Worm (Caenorhabditis elegans) whole organism, L4 larva: ENCODE measurements around the gene C55A1.1.

ENCODE experiments used
- F10B5.3 ChIP-seq: sonication (generic microtip); optimal IDR thresholded peaks from 2 replicates; lab custom pipeline; 2016; ENCODE audit warnings: mild to moderate bottlenecking, missing genetic modification characterization, missing compliant biosample characterization
- F44E2.7 ChIP-seq: fragments of 200-800 bp; sonication (Bioruptor generic); IDR thresholded peaks from 2 replicates; pipeline ENCODE4 v2.1.2; 2022; ENCODE audit warnings: missing genetic modification characterization, missing compliant biosample characterization
- R02D3.7 ChIP-seq: fragments of 150-350 bp; sonication (generic microtip); optimal IDR thresholded peaks from 3 replicates; lab custom pipeline; 2014; ENCODE audit warnings: missing biosample characterization, missing genetic modification characterization
- T20F7.1 ChIP-seq: fragments of 200-800 bp; sonication (Bioruptor generic); optimal IDR thresholded peaks from 2 replicates; lab custom pipeline; 2018; ENCODE audit warnings: mild to moderate bottlenecking, missing genetic modification characterization, missing compliant biosample characterization
- T26A8.4 ChIP-seq: fragments of 200-800 bp; sonication (Bioruptor generic); IDR thresholded peaks from 2 replicates; pipeline ENCODE4 v1.3.6; 2022; ENCODE audit warnings: missing genetic modification characterization, missing compliant biosample characterization
- Y75B8A.6 ChIP-seq: fragments of 200-800 bp; sonication (Bioruptor generic); IDR thresholded peaks from 2 replicates; pipeline ENCODE4 v1.3.6; 2022; ENCODE audit warnings: missing genetic modification reagents, missing genetic modification characterization, missing compliant biosample characterization
- ZK546.5 ChIP-seq, 2 experiments: sonication (generic microtip); optimal IDR thresholded peaks; 2 replicates each; lab custom pipeline; 2017; ENCODE audit warnings: missing biosample characterization in 2 of 2, missing genetic modification characterization in 2 of 2
- aha-1 ChIP-seq: fragments of 150-350 bp; peaks from one replicate; lab custom pipeline; 2014; ENCODE audit warnings: missing biosample characterization, missing genetic modification characterization
- arid-1 ChIP-seq: fragments of 200-800 bp; sonication (Bioruptor generic); conservative IDR thresholded peaks from 2 replicates; pipeline ENCODE4 v1.3.6; 2022; ENCODE audit warnings: missing genetic modification reagents, missing genetic modification characterization, missing compliant biosample characterization
- ceh-20 ChIP-seq: fragments of 200-800 bp; sonication (Bioruptor generic); IDR thresholded peaks from 2 replicates; pipeline ENCODE4 v1.3.6; 2022; ENCODE audit warnings: missing genetic modification reagents, missing genetic modification characterization, missing compliant biosample characterization
- ces-1 ChIP-seq: fragments of 150-350 bp; sonication (generic microtip); optimal IDR thresholded peaks from 4 replicates; lab custom pipeline; 2014; ENCODE audit warnings: missing biosample characterization, missing genetic modification reagents, missing genetic modification characterization
- cey-2 ChIP-seq: sonication (generic microtip); optimal IDR thresholded peaks from 3 replicates; lab custom pipeline; 2017; ENCODE audit warnings: missing genetic modification characterization, mild to moderate bottlenecking, missing compliant biosample characterization, antibody characterized with exemption, borderline replicate concordance; ENCODE audit not compliant: insufficient read depth
- ctbp-1 ChIP-seq: fragments of 200-800 bp; sonication (Bioruptor generic); IDR thresholded peaks from 2 replicates; pipeline ENCODE4 v1.3.6; 2022; ENCODE audit warnings: missing genetic modification reagents, missing genetic modification characterization, missing compliant biosample characterization
- daf-12 ChIP-seq: fragments of 150-350 bp; optimal IDR thresholded peaks from 2 replicates; lab custom pipeline; 2014; ENCODE audit warnings: missing biosample characterization, missing genetic modification reagents, missing genetic modification characterization
- daf-16 ChIP-seq, 3 experiments: sonication (generic microtip); optimal IDR thresholded peaks; 2 replicates each; lab custom pipeline; 2016 to 2017; ENCODE audit warnings: missing genetic modification characterization in 3 of 3, missing genetic modification reagents in 3 of 3, mild to moderate bottlenecking in 2 of 3, missing compliant biosample characterization in 2 of 3, missing biosample characterization in 1 of 3, moderate library complexity in 1 of 3
- daf-19 ChIP-seq: fragments of 200-800 bp; sonication (Bioruptor generic); conservative IDR thresholded peaks from 2 replicates; pipeline ENCODE4 v1.3.6; 2022; ENCODE audit warnings: missing genetic modification characterization, missing compliant biosample characterization
- dmd-9 ChIP-seq: fragments of 200-800 bp; sonication (Bioruptor generic); IDR thresholded peaks from 2 replicates; pipeline ENCODE4 v1.3.6; 2022; ENCODE audit warnings: missing genetic modification reagents, missing genetic modification characterization, missing compliant biosample characterization
- egl-43 ChIP-seq: fragments of 200-800 bp; sonication (Bioruptor generic); IDR thresholded peaks from 2 replicates; pipeline ENCODE4 v1.3.6; 2022; ENCODE audit warnings: missing genetic modification reagents, missing genetic modification characterization, missing compliant biosample characterization
- fkh-10 ChIP-seq: fragments of 150-350 bp; optimal IDR thresholded peaks from 2 replicates; lab custom pipeline; 2014; ENCODE audit warnings: missing biosample characterization, missing genetic modification reagents, missing genetic modification characterization
- gei-8 ChIP-seq: fragments of 200-800 bp; sonication (Bioruptor generic); optimal IDR thresholded peaks from 2 replicates; lab custom pipeline; 2018; ENCODE audit warnings: mild to moderate bottlenecking, missing genetic modification characterization, missing compliant biosample characterization
- hif-1 ChIP-seq, 2 experiments: sonication (generic microtip); optimal IDR thresholded peaks; 2 replicates each; lab custom pipeline; 2016 to 2017; ENCODE audit warnings: missing compliant biosample characterization in 2 of 2, missing genetic modification characterization in 2 of 2, missing genetic modification reagents in 2 of 2, missing genotype in 2 of 2, mild to moderate bottlenecking in 1 of 2
- hlh-11 ChIP-seq: fragments of 200-800 bp; sonication (Bioruptor generic); optimal IDR thresholded peaks from 2 replicates; lab custom pipeline; 2018; ENCODE audit warnings: mild to moderate bottlenecking, missing genetic modification characterization, missing compliant biosample characterization
- hlh-30 ChIP-seq: sonication (generic microtip); optimal IDR thresholded peaks from 2 replicates; lab custom pipeline; 2017; ENCODE audit warnings: antibody characterized with exemption, mild to moderate bottlenecking, missing genetic modification characterization, missing compliant biosample characterization; ENCODE audit not compliant: insufficient read depth
- lin-29 ChIP-seq: fragments of 200-800 bp; sonication (Bioruptor generic); IDR thresholded peaks from 2 replicates; pipeline ENCODE4 v1.3.6; 2022; ENCODE audit warnings: missing genetic modification reagents, missing genetic modification characterization, missing compliant biosample characterization
- lin-38 ChIP-seq: fragments of 200-800 bp; sonication (Bioruptor generic); IDR thresholded peaks from 2 replicates; pipeline ENCODE4 v1.3.6; 2022; ENCODE audit warnings: missing genetic modification reagents, missing genetic modification characterization, missing compliant biosample characterization
- lsy-2 ChIP-seq, 2 experiments: fragments of 150-350 bp in 1 of 2; sonication (generic microtip) in 1 of 2; optimal IDR thresholded peaks; 2 replicates each; lab custom pipeline; 2014 to 2017; ENCODE audit warnings: missing biosample characterization in 2 of 2, missing genetic modification characterization in 2 of 2
- mdl-1 ChIP-seq, 2 experiments: fragments of 150-350 bp in 1 of 2; sonication (generic microtip) in 1 of 2; optimal IDR thresholded peaks; 2 replicates each; lab custom pipeline; 2014 to 2017; ENCODE audit warnings: missing biosample characterization in 2 of 2, missing genetic modification characterization in 2 of 2
- mep-1 ChIP-seq: fragments of 150-350 bp; sonication (generic microtip); optimal IDR thresholded peaks from 3 replicates; lab custom pipeline; 2014; ENCODE audit warnings: missing biosample characterization, missing genetic modification characterization
- mes-2 ChIP-seq: sonication (generic microtip); optimal IDR thresholded peaks from 2 replicates; lab custom pipeline; 2016; ENCODE audit warnings: missing genotype, mild to moderate bottlenecking, missing genetic modification characterization, missing compliant biosample characterization; ENCODE audit not compliant: poor library complexity, severe bottlenecking
- mxl-2 ChIP-seq: fragments of 200-800 bp; sonication (Bioruptor generic); conservative IDR thresholded peaks from 2 replicates; pipeline ENCODE4 v1.3.6; 2022; ENCODE audit warnings: missing genetic modification reagents, missing genetic modification characterization, missing compliant biosample characterization
- mxl-3 ChIP-seq: fragments of 200-800 bp; sonication (Bioruptor generic); optimal IDR thresholded peaks from 2 replicates; lab custom pipeline; 2018; ENCODE audit warnings: mild to moderate bottlenecking, missing genetic modification characterization, missing compliant biosample characterization
- nhr-102 ChIP-seq: sonication (generic microtip); optimal IDR thresholded peaks from 2 replicates; lab custom pipeline; 2016; ENCODE audit warnings: mild to moderate bottlenecking, missing genetic modification characterization, moderate library complexity, missing compliant biosample characterization
- nhr-11 ChIP-seq: fragments of 150-350 bp; optimal IDR thresholded peaks from 2 replicates; lab custom pipeline; 2014; ENCODE audit warnings: missing biosample characterization, missing genetic modification characterization
- nhr-28 ChIP-seq: fragments of 150-350 bp; optimal IDR thresholded peaks from 2 replicates; lab custom pipeline; 2014; ENCODE audit warnings: missing biosample characterization, missing genetic modification characterization
- nhr-42 ChIP-seq: fragments of 200-800 bp; sonication (Bioruptor generic); IDR thresholded peaks from 2 replicates; pipeline ENCODE4 v1.3.6; 2022; ENCODE audit warnings: missing genetic modification characterization, missing compliant biosample characterization
- nhr-48 ChIP-seq: sonication (generic microtip); optimal IDR thresholded peaks from 2 replicates; lab custom pipeline; 2016; ENCODE audit warnings: mild to moderate bottlenecking, missing genetic modification characterization, missing compliant biosample characterization
- nhr-6 ChIP-seq: fragments of 150-350 bp; optimal IDR thresholded peaks from 2 replicates; lab custom pipeline; 2014; ENCODE audit warnings: missing biosample characterization, missing genetic modification characterization
- nhr-77 ChIP-seq: fragments of 150-350 bp; optimal IDR thresholded peaks from 2 replicates; lab custom pipeline; 2014; ENCODE audit warnings: missing biosample characterization, missing genetic modification characterization
- pha-4 ChIP-seq, 2 experiments: fragments of 150-350 bp in 1 of 2; fragments of 200-800 bp in 1 of 2; sonication (Bioruptor generic) in 1 of 2; IDR thresholded peaks in 1 of 2; optimal IDR thresholded peaks in 1 of 2; 2 replicates each; pipeline versions ENCODE4 v1.3.6 to Lab custom; 2014 to 2022; ENCODE audit warnings: missing genetic modification characterization in 2 of 2, missing genetic modification reagents in 2 of 2, missing biosample characterization in 1 of 2, missing compliant biosample characterization in 1 of 2
- pqm-1 ChIP-seq: sonication (generic microtip); optimal IDR thresholded peaks from 2 replicates; lab custom pipeline; 2017; ENCODE audit warnings: missing biosample characterization, missing genetic modification characterization
- skn-1 ChIP-seq: fragments of 150-350 bp; optimal IDR thresholded peaks from 2 replicates; lab custom pipeline; 2014; ENCODE audit warnings: missing biosample characterization, missing genetic modification characterization
- snpc-4 ChIP-seq: fragments of 150-350 bp; optimal IDR thresholded peaks from 2 replicates; lab custom pipeline; 2014; ENCODE audit warnings: missing biosample characterization, missing genetic modification characterization
- tra-1 ChIP-seq: fragments of 200-800 bp; sonication (Bioruptor generic); IDR thresholded peaks from 2 replicates; pipeline ENCODE4 v1.3.6; 2022; ENCODE audit warnings: missing genetic modification reagents, missing genetic modification characterization, missing compliant biosample characterization
- unc-130 ChIP-seq: sonication (generic microtip); optimal IDR thresholded peaks from 2 replicates; lab custom pipeline; 2016; ENCODE audit warnings: missing genetic modification reagents, missing genetic modification characterization, missing compliant biosample characterization
- unc-62 ChIP-seq, 3 experiments: fragments of 150-350 bp in 1 of 3; sonication (generic microtip); optimal IDR thresholded peaks in 2 of 3; peaks in 1 of 3; 1 replicate in 1 of 3; 2 replicates in 2 of 3; lab custom pipeline; 2014 to 2017; ENCODE audit warnings: missing biosample characterization in 3 of 3, missing genetic modification characterization in 3 of 3, missing genetic modification reagents in 3 of 3, missing genotype in 1 of 3
- vab-7 ChIP-seq: fragments of 200-800 bp; sonication (Bioruptor generic); IDR thresholded peaks from 2 replicates; pipeline ENCODE4 v1.3.6; 2022; ENCODE audit warnings: missing genetic modification reagents, missing genetic modification characterization, missing compliant biosample characterization

The C55A1.1 gene

DNA sequence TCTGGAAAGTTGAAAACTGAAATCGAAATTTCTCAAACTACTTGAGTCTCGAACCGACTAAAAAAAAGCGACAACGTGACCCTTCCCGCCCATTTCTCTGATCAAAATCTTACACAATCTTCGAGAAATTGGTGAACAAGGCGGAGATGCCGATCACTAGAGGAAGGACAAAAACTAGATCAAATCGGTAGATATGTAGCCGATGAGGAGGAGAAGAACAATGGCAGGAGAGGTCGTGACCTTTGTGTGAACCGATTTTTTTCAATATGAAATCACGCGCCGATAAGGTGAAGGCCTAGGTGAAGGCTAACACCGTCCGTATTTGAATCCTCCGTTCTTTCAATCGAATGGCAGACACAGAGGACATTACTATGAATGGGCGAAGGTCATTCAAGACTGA, 39.4 kb downstream of the C55A1.1 start (continued):
- peak; percentile 44 for TF ChIP-seq mep-1 (tag; lab: Kevin White, UChicago)
- peak; percentile 10 for TF ChIP-seq hlh-11 (tag; lab: Kevin White, UChicago)
- no peak for TF ChIP-seq pha-4 (GFP tag; IDR thresholded peaks at IDR 0.05; lab: Robert Waterston, UW)
- no peak for TF ChIP-seq pha-4 (tag; optimal IDR thresholded peaks at IDR 0.05; lab: Kevin White, UChicago)
- TF ChIP-seq arid-1 = no peak
- TF ChIP-seq daf-16 (GFP tag; optimal IDR thresholded peaks at IDR 0.05; lab: Kevin White, UChicago) = no peak
- TF ChIP-seq daf-16 (tag; optimal IDR thresholded peaks at IDR 0.05; lab: Kevin White, UChicago) = no peak

DNA sequence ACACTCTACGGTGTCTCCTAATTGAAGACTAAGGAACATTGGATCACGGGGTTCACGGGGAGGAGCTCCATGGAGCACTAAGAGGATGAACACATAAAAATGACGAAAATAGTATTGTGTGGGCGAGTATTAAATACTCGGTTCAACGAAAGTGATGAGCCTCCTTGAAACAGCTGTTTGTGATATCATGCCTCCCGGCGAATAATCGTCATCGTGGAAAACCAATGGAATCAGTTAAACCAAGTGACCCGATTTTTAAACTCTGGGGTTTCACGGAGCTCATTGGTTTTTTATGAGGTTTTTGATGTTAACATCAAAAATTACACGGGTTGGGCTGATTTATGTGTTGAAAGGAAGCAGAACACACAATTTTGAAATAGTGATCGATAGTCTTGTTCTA, 40.0 kb downstream of the C55A1.1 start:
- no peak for TF ChIP-seq lin-29
- no peak for TF ChIP-seq mep-1 (tag; lab: Kevin White, UChicago)
- TF ChIP-seq ceh-20 (GFP tag; lab: Robert Waterston, UW) = no peak
- TF ChIP-seq tra-1 = 0 out of 2 replicates have a peak, but pooled peaks have one; percentile 32
- no peak for TF ChIP-seq unc-130
- TF ChIP-seq vab-7 = no peak
- TF ChIP-seq mxl-3 = no peak
- TF ChIP-seq gei-8 (GFP tag; lab: Kevin White, UChicago) = no peak
- no peak for TF ChIP-seq daf-19 (GFP tag; lab: Robert Waterston, UW)
- TF ChIP-seq hlh-30 (tag; lab: Kevin White, UChicago) = no peak
- no peak for TF ChIP-seq F44E2.7 (GFP tag; lab: Robert Waterston, UW)
- TF ChIP-seq mdl-1 (tag; optimal IDR thresholded peaks at IDR 0.05; lab: Kevin White, UChicago) = no peak
- TF ChIP-seq ces-1 = no peak
- TF ChIP-seq ZK546.5 (tag; optimal IDR thresholded peaks at IDR 0.05; lab: Kevin White, UChicago) = no peak
- TF ChIP-seq mxl-2 (GFP tag; lab: Robert Waterston, UW) = no peak
- peak; percentile 80 for TF ChIP-seq aha-1 (tag; lab: Kevin White, UChicago)
- no peak for TF ChIP-seq lin-38
- no peak for TF ChIP-seq Y75B8A.6 (GFP tag; lab: Robert Waterston, UW)
- TF ChIP-seq daf-12 (tag; lab: Kevin White, UChicago) = no peak
- no peak for TF ChIP-seq R02D3.7
- TF ChIP-seq T26A8.4 = peak; percentile 17; the same call in 1 of the 2 replicates
- TF ChIP-seq unc-62 (GFP tag; optimal IDR thresholded peaks at IDR 0.05 in 1 of 2; lab: Kevin White, UChicago) = no peak
- TF ChIP-seq unc-62 (tag; optimal IDR thresholded peaks at IDR 0.05; lab: Kevin White, UChicago) = no peak
- TF ChIP-seq nhr-11 (tag; lab: Kevin White, UChicago) = no peak
- no peak for TF ChIP-seq nhr-42 (GFP tag; lab: Robert Waterston, UW)
- no peak for TF ChIP-seq cey-2 (tag; lab: Kevin White, UChicago)

DNA sequence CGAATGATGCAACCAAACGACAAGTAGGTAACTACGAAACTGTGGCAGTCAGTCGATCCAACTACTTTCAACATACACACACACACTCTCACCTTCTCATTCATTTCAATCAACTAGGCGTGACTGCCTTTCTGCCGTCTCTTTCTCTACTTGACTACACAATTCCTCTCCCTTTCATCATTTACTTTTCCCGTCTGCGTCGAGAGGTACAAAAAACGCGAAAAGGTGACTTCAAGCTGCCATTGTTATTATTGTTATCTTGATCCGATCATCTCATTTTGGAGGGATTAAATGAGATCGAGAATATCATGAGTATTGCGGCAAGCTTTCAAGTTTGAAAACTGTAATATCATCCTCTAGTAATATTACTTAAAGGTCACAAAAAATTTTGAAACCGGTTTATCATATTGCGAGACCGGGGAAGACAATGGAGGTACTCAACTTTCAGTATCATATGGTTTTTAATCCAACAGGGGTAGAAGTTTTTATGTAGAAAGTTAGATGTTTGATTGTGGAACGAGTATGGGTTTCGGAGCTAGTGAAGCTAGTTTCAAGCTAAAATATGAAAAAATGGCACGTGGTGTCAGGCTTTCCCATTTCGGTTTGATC, 42.5 kb downstream of the C55A1.1 start:
- TF ChIP-seq mep-1 (tag; lab: Kevin White, UChicago) (peak; percentile 55), nhr-77 (tag; lab: Kevin White, UChicago) (peak; percentile 44), snpc-4 (tag; lab: Kevin White, UChicago) (no peak), nhr-48 (tag; lab: Kevin White, UChicago) (peak; percentile 13), pqm-1 (tag; lab: Kevin White, UChicago) (peak; percentile 1), nhr-28 (tag; lab: Kevin White, UChicago) (peak; percentile 96), dmd-9 (GFP tag; lab: Robert Waterston, UW) (no peak), T20F7.1 (GFP tag; lab: Kevin White, UChicago) (peak; percentile 38), ctbp-1 (GFP tag; lab: Robert Waterston, UW) (0 out of 2 replicates have a peak, but pooled peaks have one; percentile 40), fkh-10 (GFP tag; lab: Kevin White, UChicago) (no peak), hif-1 (tag; optimal IDR thresholded peaks at IDR 0.05; lab: Kevin White, UChicago) (peak in 1 of 2 experiments; percentile 26), nhr-11 (tag; lab: Kevin White, UChicago) (peak; percentile 60), hlh-30 (tag; lab: Kevin White, UChicago) (peak; percentile 73), mes-2 (tag; lab: Kevin White, UChicago) (peak; percentile 42), nhr-6 (tag; lab: Kevin White, UChicago) (peak; percentile 41), skn-1 (tag; lab: Kevin White, UChicago) (no peak), egl-43 (0 out of 2 replicates have a peak, but pooled peaks have one; percentile 35), lsy-2 (tag; optimal IDR thresholded peaks at IDR 0.05; lab: Kevin White, UChicago) (peak in 1 of 2 experiments; percentile 42), nhr-102 (tag; lab: Kevin White, UChicago) (no peak), tra-1 (no peak), F10B5.3 (no peak), arid-1 (no peak)
